Worm (Caenorhabditis elegans): ENCODE measurements around the gene B0524.3.

- TF ChIP-seq ceh-34 (tag; optimal IDR thresholded peaks at IDR 0.05) (no peak), fkh-6 (tag; optimal IDR thresholded peaks at IDR 0.05) (no peak), ceh-19 (GFP tag; optimal IDR thresholded peaks at IDR 0.05) (no peak), pqm-1 (tag; optimal IDR thresholded peaks at IDR 0.05) (no peak), hlh-6 (tag; optimal IDR thresholded peaks at IDR 0.05) (no peak), lin-11 (tag; optimal IDR thresholded peaks at IDR 0.05) (no peak), ama-1 (optimal IDR thresholded peaks at IDR 0.05) (no peak)
These were observed 46.7 kb downstream of the B0524.3 start for ce11 chrIII:1934141-1934540.

Data from whole organism, late embryonic.